Worm (Caenorhabditis elegans) whole organism, L2 larva: ENCODE measurements around the gene clec-196.
A peak's percentile ranks its signal among the peaks of the same experiment; 100 is the strongest.

ENCODE experiments used
- R02D3.7 ChIP-seq: fragments of 150-350 bp; optimal IDR thresholded peaks from 2 replicates; lab custom pipeline; 2014; ENCODE audit warnings: missing biosample characterization, missing genetic modification characterization
- Y55F3AM.14 ChIP-seq: fragments of 200-800 bp; sonication (Bioruptor generic); optimal IDR thresholded peaks from 2 replicates; lab custom pipeline; 2018; ENCODE audit warnings: mild to moderate bottlenecking, missing genetic modification characterization, missing compliant biosample characterization
- ZK546.5 ChIP-seq: sonication (generic microtip); optimal IDR thresholded peaks from 2 replicates; lab custom pipeline; 2017; ENCODE audit warnings: missing biosample characterization, missing genetic modification characterization
- alr-1 ChIP-seq: fragments of 150-350 bp; optimal IDR thresholded peaks from 2 replicates; lab custom pipeline; 2014; ENCODE audit warnings: missing biosample characterization, missing genetic modification characterization
- aly-2 ChIP-seq: fragments of 150-350 bp; optimal IDR thresholded peaks from 2 replicates; lab custom pipeline; 2014; ENCODE audit warnings: missing biosample characterization, missing genetic modification characterization
- ama-1 ChIP-seq: fragments of 150-350 bp; optimal IDR thresholded peaks from 2 replicates; lab custom pipeline; 2018; ENCODE audit warnings: inconsistent platforms
- blmp-1 ChIP-seq: sonication (generic microtip); optimal IDR thresholded peaks from 2 replicates; lab custom pipeline; 2017; ENCODE audit warnings: missing genetic modification characterization, mild to moderate bottlenecking, missing compliant biosample characterization, antibody characterized with exemption, moderate library complexity; ENCODE audit not compliant: insufficient read depth
- ceh-82 ChIP-seq: fragments of 150-350 bp; optimal IDR thresholded peaks from 2 replicates; lab custom pipeline; 2014; ENCODE audit warnings: missing biosample characterization, missing genetic modification characterization
- crh-2 ChIP-seq: sonication (generic microtip); optimal IDR thresholded peaks from 2 replicates; lab custom pipeline; 2017; ENCODE audit warnings: missing biosample characterization, missing genetic modification characterization
- dmd-4 ChIP-seq: sonication (generic microtip); optimal IDR thresholded peaks from 2 replicates; lab custom pipeline; 2017; ENCODE audit warnings: missing biosample characterization, missing genetic modification characterization
- egl-27 ChIP-seq: sonication (generic microtip); optimal IDR thresholded peaks from 3 replicates; lab custom pipeline; 2017; ENCODE audit warnings: missing biosample characterization, missing genetic modification reagents, missing genetic modification characterization
- elt-3 ChIP-seq: sonication (generic microtip); optimal IDR thresholded peaks from 2 replicates; lab custom pipeline; 2017; ENCODE audit warnings: missing biosample characterization, missing genetic modification characterization
- gmeb-1 ChIP-seq: fragments of 150-350 bp; optimal IDR thresholded peaks from 2 replicates; lab custom pipeline; 2014; ENCODE audit warnings: missing biosample characterization, missing genetic modification characterization
- lin-13 ChIP-seq: fragments of 150-350 bp; optimal IDR thresholded peaks from 2 replicates; lab custom pipeline; 2014; ENCODE audit warnings: missing biosample characterization, missing genetic modification reagents, missing genetic modification characterization
- lsy-2 ChIP-seq, 2 experiments: fragments of 150-350 bp in 1 of 2; sonication (generic microtip) in 1 of 2; optimal IDR thresholded peaks; 2 replicates each; lab custom pipeline; 2014 to 2017; ENCODE audit warnings: missing biosample characterization in 2 of 2, missing genetic modification characterization in 2 of 2
- mab-5 ChIP-seq: fragments of 150-350 bp; optimal IDR thresholded peaks from 2 replicates; lab custom pipeline; 2014; ENCODE audit warnings: missing biosample characterization, missing genetic modification characterization
- mbf-1 ChIP-seq: sonication (generic microtip); optimal IDR thresholded peaks from 2 replicates; lab custom pipeline; 2017; ENCODE audit warnings: missing biosample characterization, missing genetic modification characterization
- mdl-1 ChIP-seq, 2 experiments: fragments of 150-350 bp in 1 of 2; sonication (generic microtip) in 1 of 2; optimal IDR thresholded peaks; 2 replicates each; lab custom pipeline; 2017; ENCODE audit warnings: missing biosample characterization in 2 of 2, missing genetic modification characterization in 2 of 2
- nhr-10 ChIP-seq: sonication (generic microtip); optimal IDR thresholded peaks from 2 replicates; lab custom pipeline; 2017; ENCODE audit warnings: missing biosample characterization, missing genetic modification characterization
- nhr-11 ChIP-seq: fragments of 150-350 bp; optimal IDR thresholded peaks from 2 replicates; lab custom pipeline; 2014; ENCODE audit warnings: missing biosample characterization, missing genetic modification characterization
- nhr-12 ChIP-seq: fragments of 150-350 bp; optimal IDR thresholded peaks from 2 replicates; lab custom pipeline; 2014; ENCODE audit warnings: missing biosample characterization, missing genetic modification characterization
- nhr-21 ChIP-seq: fragments of 150-350 bp; optimal IDR thresholded peaks from 2 replicates; lab custom pipeline; 2014; ENCODE audit warnings: missing biosample characterization, missing genetic modification characterization
- nhr-23 ChIP-seq: fragments of 150-350 bp; optimal IDR thresholded peaks from 2 replicates; lab custom pipeline; 2014; ENCODE audit warnings: missing biosample characterization, missing genetic modification reagents, missing genetic modification characterization
- nhr-237 ChIP-seq: fragments of 150-350 bp; optimal IDR thresholded peaks from 2 replicates; lab custom pipeline; 2014; ENCODE audit warnings: missing biosample characterization, missing genetic modification characterization
- nhr-77 ChIP-seq: fragments of 150-350 bp; optimal IDR thresholded peaks from 2 replicates; lab custom pipeline; 2014; ENCODE audit warnings: missing biosample characterization, missing genetic modification characterization
- skn-1 ChIP-seq: sonication (generic microtip); optimal IDR thresholded peaks from 2 replicates; lab custom pipeline; 2017; ENCODE audit warnings: missing biosample characterization, missing genetic modification characterization
- sma-3 ChIP-seq: sonication (generic microtip); optimal IDR thresholded peaks from 2 replicates; lab custom pipeline; 2016; ENCODE audit warnings: missing genetic modification reagents, missing genetic modification characterization, missing compliant biosample characterization
- snpc-4 ChIP-seq: fragments of 150-350 bp; optimal IDR thresholded peaks from 2 replicates; lab custom pipeline; 2014; ENCODE audit warnings: missing biosample characterization, missing genetic modification characterization
- unc-39 ChIP-seq: fragments of 150-350 bp; optimal IDR thresholded peaks from 2 replicates; lab custom pipeline; 2014; ENCODE audit warnings: missing biosample characterization, missing genetic modification characterization
- unc-55 ChIP-seq: fragments of 150-350 bp; sonication (generic microtip); optimal IDR thresholded peaks from 3 replicates; lab custom pipeline; 2014; ENCODE audit warnings: missing biosample characterization, missing genetic modification reagents, missing genetic modification characterization
- unc-62 ChIP-seq: fragments of 150-350 bp; optimal IDR thresholded peaks from 2 replicates; lab custom pipeline; 2014; ENCODE audit warnings: missing biosample characterization, missing genetic modification reagents, missing genetic modification characterization
- zag-1 ChIP-seq: fragments of 150-350 bp; optimal IDR thresholded peaks from 2 replicates; lab custom pipeline; 2014; ENCODE audit warnings: missing biosample characterization, missing genetic modification characterization
- ztf-4 ChIP-seq: fragments of 150-350 bp; optimal IDR thresholded peaks from 2 replicates; lab custom pipeline; 2014; ENCODE audit warnings: missing biosample characterization, missing genetic modification characterization

The clec-196 gene

ce11 chrIV:17249691-17250181 lies 27.0 kb upstream of the clec-196 start, which contains the start of gene eelo-2 (continued):
- TF ChIP-seq zag-1 (peak; percentile 95), mbf-1 (peak; percentile 50), snpc-4 (tag; lab: Kevin White, UChicago) (peak; percentile 91), unc-39 (tag; lab: Kevin White, UChicago) (no peak), nhr-237 (tag; lab: Kevin White, UChicago) (peak; percentile 91), Y55F3AM.14 (GFP tag; lab: Kevin White, UChicago) (peak; percentile 83), nhr-12 (tag; lab: Kevin White, UChicago) (peak; percentile 77), ZK546.5 (tag; lab: Kevin White, UChicago) (peak; percentile 77), lsy-2 (tag; optimal IDR thresholded peaks at IDR 0.05; lab: Kevin White, UChicago) (peak; percentile 96 to 97), unc-55 (GFP tag; lab: Kevin White, UChicago) (peak; percentile 100), nhr-21 (tag; lab: Kevin White, UChicago) (peak; percentile 98), nhr-77 (peak; percentile 90), dmd-4 (tag; lab: Kevin White, UChicago) (peak; percentile 58), R02D3.7 (peak; percentile 79), elt-3 (tag; lab: Kevin White, UChicago) (no peak)

DNA sequence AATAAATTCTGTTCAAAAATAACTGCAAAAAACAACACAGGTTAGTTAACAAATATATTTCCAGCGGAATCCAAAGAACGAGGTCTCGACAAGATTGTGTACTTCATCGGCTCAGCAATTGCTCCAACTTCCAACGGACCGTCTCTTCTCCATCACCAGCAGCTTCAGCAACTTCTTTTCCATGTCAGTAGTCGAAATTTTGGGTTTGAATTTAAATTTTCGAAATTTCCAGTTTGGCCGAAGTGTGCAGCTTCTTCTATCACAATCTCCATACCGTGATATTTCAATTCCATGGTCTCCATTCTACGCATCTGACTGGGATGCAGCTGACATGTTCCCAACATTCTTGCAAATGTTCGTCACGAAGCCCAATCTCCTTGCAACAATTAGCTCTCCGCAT lies 23.3 kb upstream of the clec-196 start:
- TF ChIP-seq ZK546.5 (tag; lab: Kevin White, UChicago) (no peak), alr-1 (no peak), mdl-1 (tag; optimal IDR thresholded peaks at IDR 0.05; lab: Kevin White, UChicago) (no peak), sma-3 (GFP tag; lab: Kevin White, UChicago) (no peak), unc-55 (GFP tag; lab: Kevin White, UChicago) (no peak), R02D3.7 (no peak), nhr-12 (tag; lab: Kevin White, UChicago) (no peak), nhr-11 (tag; lab: Kevin White, UChicago) (no peak), nhr-23 (no peak), dmd-4 (tag; lab: Kevin White, UChicago) (no peak), nhr-10 (tag; lab: Kevin White, UChicago) (no peak), egl-27 (tag; lab: Kevin White, UChicago) (no peak), lin-13 (no peak), blmp-1 (tag; lab: Kevin White, UChicago) (no peak), nhr-21 (tag; lab: Kevin White, UChicago) (no peak), ama-1 (no peak), gmeb-1 (tag; lab: Kevin White, UChicago) (no peak)

DNA sequence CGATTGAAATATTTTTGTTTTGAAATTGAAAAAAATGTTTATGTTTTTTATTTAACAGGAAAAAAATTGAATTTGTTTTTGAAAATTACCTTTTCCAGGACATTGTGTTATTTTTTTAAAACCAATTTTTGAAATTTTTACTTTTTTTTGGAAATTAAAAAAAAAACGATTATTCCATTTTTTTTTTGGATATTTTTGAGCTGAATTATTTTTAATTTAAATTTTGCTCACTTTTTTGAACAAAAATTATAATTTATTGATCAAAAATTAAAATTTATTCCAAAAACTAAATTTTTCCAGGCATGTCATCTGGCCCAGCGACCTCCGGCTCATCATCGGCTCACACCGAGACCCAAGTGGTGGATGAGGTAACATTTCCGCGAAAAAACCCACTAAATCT lies 21.8 kb upstream of the clec-196 start, which contains the start of gene gtf-2E1:
Gene gtf-2E1 (plus strand): TSS at position 301 of the 400 bp plus-strand sequence.
- TF ChIP-seq nhr-12 (tag; lab: Kevin White, UChicago) (no peak), skn-1 (tag; lab: Kevin White, UChicago) (no peak), nhr-11 (tag; lab: Kevin White, UChicago) (no peak), nhr-77 (no peak), ceh-82 (tag; lab: Kevin White, UChicago) (no peak), ztf-4 (tag; lab: Kevin White, UChicago) (no peak), nhr-10 (tag; lab: Kevin White, UChicago) (no peak)

- TF ChIP-seq R02D3.7 = no peak
- TF ChIP-seq nhr-21 (tag; lab: Kevin White, UChicago) = no peak
- no peak for TF ChIP-seq nhr-10 (tag; lab: Kevin White, UChicago)
- no peak for TF ChIP-seq alr-1
- no peak for TF ChIP-seq crh-2 (tag; lab: Kevin White, UChicago)
- no peak for TF ChIP-seq zag-1
- TF ChIP-seq elt-3 (tag; lab: Kevin White, UChicago) = no peak
- TF ChIP-seq aly-2 (tag; lab: Kevin White, UChicago) = no peak
These were observed 17.9 kb upstream of the clec-196 start for ce11 chrIV:17258824-17259223.

ce11 chrIV:17259310-17259709 lies 17.4 kb upstream of the clec-196 start, which contains the start of gene phyh-1:
Gene phyh-1 (minus strand): TSS chrIV:17259410.
- TF ChIP-seq aly-2 (tag; lab: Kevin White, UChicago) (no peak), mab-5 (no peak), dmd-4 (tag; lab: Kevin White, UChicago) (no peak), nhr-10 (tag; lab: Kevin White, UChicago) (no peak), unc-62 (no peak), elt-3 (tag; lab: Kevin White, UChicago) (no peak)
